Fruit fly (Drosophila melanogaster) whole organism, wandering third instar larva: ENCODE measurements around the gene CG12493.

Experiments used
- Abd-B ChIP-seq: fragments of >200 bp; optimal IDR thresholded peaks from 2 replicates; lab custom pipeline; 2017; ENCODE audit warnings: missing biosample characterization, missing genetic modification characterization
- CG32264 ChIP-seq: fragments of 200-800 bp; sonication (Bioruptor generic); optimal IDR thresholded peaks from 2 replicates; lab custom pipeline; 2016; ENCODE audit warnings: missing biosample characterization, missing genetic modification characterization
- CG9705 ChIP-seq: fragments of 200-800 bp; sonication (Bioruptor generic); optimal IDR thresholded peaks from 2 replicates; lab custom pipeline; 2018; ENCODE audit warnings: missing biosample characterization, mild to moderate bottlenecking, missing genetic modification characterization
- Dfd ChIP-seq: fragments of >200 bp; optimal IDR thresholded peaks from 2 replicates; lab custom pipeline; 2017; ENCODE audit warnings: missing biosample characterization, missing genetic modification characterization
- Dif ChIP-seq: fragments of 200-275, 200-300 bp; sonication (Bioruptor generic); optimal IDR thresholded peaks from 2 replicates; lab custom pipeline; 2018; ENCODE audit warnings: missing biosample characterization, missing genetic modification characterization; ENCODE audit not compliant: partially characterized antibody
- GATAd ChIP-seq: sonication (Bioruptor generic); optimal IDR thresholded peaks from 2 replicates; lab custom pipeline; 2016; ENCODE audit warnings: missing biosample characterization, missing genetic modification characterization
- Hnf4 ChIP-seq: fragments of 200-800 bp; sonication (Bioruptor generic); optimal IDR thresholded peaks from 2 replicates; lab custom pipeline; 2016; ENCODE audit warnings: missing biosample characterization, mild to moderate bottlenecking, missing genetic modification characterization
- Hr78 ChIP-seq: fragments of >200 bp; optimal IDR thresholded peaks from 2 replicates; lab custom pipeline; 2017; ENCODE audit warnings: missing biosample characterization, missing genetic modification characterization
- Hr83 ChIP-seq: fragments of 200-300 bp; sonication (Bioruptor generic); optimal IDR thresholded peaks from 2 replicates; lab custom pipeline; 2016; ENCODE audit warnings: missing biosample characterization, mild to moderate bottlenecking, missing genetic modification characterization, moderate library complexity; ENCODE audit not compliant: poor library complexity, severe bottlenecking
- Jra ChIP-seq: sonication (Bioruptor generic); optimal IDR thresholded peaks from 2 replicates; lab custom pipeline; 2016; ENCODE audit warnings: missing biosample characterization, missing genetic modification characterization
- Mio ChIP-seq: sonication (Bioruptor generic); optimal IDR thresholded peaks from 2 replicates; lab custom pipeline; 2016; ENCODE audit warnings: missing biosample characterization, missing genetic modification characterization
- N ChIP-seq: fragments of >200 bp; optimal IDR thresholded peaks from 2 replicates; lab custom pipeline; 2018; ENCODE audit warnings: missing biosample characterization, missing external identifiers, missing genetic modification characterization
- Rel ChIP-seq, 2 experiments: fragments of 200-800 bp; sonication (Bioruptor generic) in 1 of 2; optimal IDR thresholded peaks; 2 replicates in 1 of 2; 3 replicates in 1 of 2; lab custom pipeline; 2016 to 2019; ENCODE audit warnings: mild to moderate bottlenecking in 2 of 2, missing biosample characterization in 2 of 2, missing genetic modification characterization in 2 of 2, moderate library complexity in 1 of 2
- Sp1 ChIP-seq: fragments of 200-800 bp; sonication (Bioruptor generic); optimal IDR thresholded peaks from 3 replicates; lab custom pipeline; 2019; ENCODE audit warnings: missing biosample characterization, mild to moderate bottlenecking, missing genetic modification characterization, moderate library complexity
- Vsx2 ChIP-seq: fragments of 200-300, 225-300 bp; sonication (Bioruptor generic); optimal IDR thresholded peaks from 2 replicates; lab custom pipeline; 2018; ENCODE audit warnings: missing biosample characterization, missing genetic modification characterization; ENCODE audit not compliant: partially characterized antibody
- br ChIP-seq: fragments of 200-800 bp; sonication (Bioruptor generic); optimal IDR thresholded peaks from 2 replicates; lab custom pipeline; 2016; ENCODE audit warnings: missing biosample characterization, missing genetic modification characterization
- brk ChIP-seq: fragments of 200-800 bp; sonication (Bioruptor generic); optimal IDR thresholded peaks from 2 replicates; lab custom pipeline; 2016; ENCODE audit warnings: missing biosample characterization, mild to moderate bottlenecking, missing genetic modification characterization
- dl ChIP-seq, 2 experiments: fragments of 175-275, 200-275 bp in 1 of 2; fragments of 200-275 bp in 1 of 2; sonication (Bioruptor generic); optimal IDR thresholded peaks; lab custom pipeline; 2018; ENCODE audit warnings: mild to moderate bottlenecking in 2 of 2, missing biosample characterization in 2 of 2, missing genetic modification characterization in 2 of 2, moderate library complexity in 2 of 2; ENCODE audit not compliant: partially characterized antibody in 2 of 2, insufficient read depth in 1 of 2
- dmrt93B ChIP-seq: fragments of 200-800 bp; sonication (Bioruptor generic); optimal IDR thresholded peaks from 2 replicates; lab custom pipeline; 2018; ENCODE audit warnings: missing biosample characterization, mild to moderate bottlenecking, missing genetic modification characterization
- dsf ChIP-seq: sonication (Bioruptor generic); optimal IDR thresholded peaks from 2 replicates; lab custom pipeline; 2016; ENCODE audit warnings: missing biosample characterization, missing genetic modification characterization, borderline replicate concordance
- foxo ChIP-seq, 2 experiments: fragments of 200-800 bp; sonication (Bioruptor generic); optimal IDR thresholded peaks; 2 replicates in 1 of 2; 3 replicates in 1 of 2; lab custom pipeline; 2016 to 2017; ENCODE audit warnings: missing biosample characterization in 2 of 2, missing genetic modification characterization in 2 of 2
- fru ChIP-seq: fragments of 200-800 bp; sonication (Bioruptor generic); optimal IDR thresholded peaks from 3 replicates; lab custom pipeline; 2016; ENCODE audit warnings: missing biosample characterization, mild to moderate bottlenecking, missing genetic modification characterization
- h ChIP-seq: fragments of 200-800 bp; sonication (Bioruptor generic); optimal IDR thresholded peaks from 3 replicates; lab custom pipeline; 2016; ENCODE audit warnings: missing biosample characterization, mild to moderate bottlenecking, missing genetic modification characterization
- jim ChIP-seq: fragments of 175-275, 200-325 bp; sonication (Bioruptor generic); optimal IDR thresholded peaks from 2 replicates; lab custom pipeline; 2016; ENCODE audit warnings: missing biosample characterization, mild to moderate bottlenecking, missing genetic modification characterization
- lola ChIP-seq: fragments of >200 bp; optimal IDR thresholded peaks from 2 replicates; lab custom pipeline; 2017; ENCODE audit warnings: missing biosample characterization, missing genetic modification characterization
- pan ChIP-seq: fragments of >200 bp; optimal IDR thresholded peaks from 2 replicates; lab custom pipeline; 2017
- psq ChIP-seq: fragments of 200-800 bp; sonication (Bioruptor generic); optimal IDR thresholded peaks from 3 replicates; lab custom pipeline; 2017; ENCODE audit warnings: missing biosample characterization, mild to moderate bottlenecking, missing genetic modification characterization, moderate library complexity
- sage ChIP-seq: fragments of 200-800 bp; sonication (Bioruptor generic); optimal IDR thresholded peaks from 2 replicates; lab custom pipeline; 2016; ENCODE audit warnings: missing biosample characterization, mild to moderate bottlenecking, missing genetic modification characterization
- sv ChIP-seq: fragments of 200-800 bp; sonication (Bioruptor generic); optimal IDR thresholded peaks from 3 replicates; lab custom pipeline; 2016; ENCODE audit warnings: missing biosample characterization, missing genetic modification characterization
- tai ChIP-seq: sonication (Bioruptor generic); optimal IDR thresholded peaks from 2 replicates; lab custom pipeline; 2016; ENCODE audit warnings: missing biosample characterization, missing genetic modification characterization
- usp ChIP-seq: fragments of >200 bp; optimal IDR thresholded peaks from 2 replicates; lab custom pipeline; 2017; ENCODE audit warnings: missing biosample characterization, missing genetic modification characterization
- woc ChIP-seq: sonication (Bioruptor generic); optimal IDR thresholded peaks from 2 replicates; lab custom pipeline; 2016; ENCODE audit warnings: missing biosample characterization, mild to moderate bottlenecking, missing genetic modification characterization

Gene CG12493

dm6 chr3L:4749126-4749525 lies 4.4 kb downstream of the CG12493 start:
- TF ChIP-seq brk: no peak
- TF ChIP-seq Hr78: no peak
- TF ChIP-seq fru (GFP tag; lab: Kevin White, UChicago): no peak

dm6 chr3L:4748053-4748452 lies 5.5 kb downstream of the CG12493 start:
- TF ChIP-seq Jra (GFP tag; lab: Kevin White, UChicago) (no peak), Sp1 (GFP tag; lab: Kevin White, UChicago) (no peak), foxo (GFP tag; optimal IDR thresholded peaks at IDR 0.05; lab: Kevin White, UChicago) (no peak), sage (GFP tag; lab: Kevin White, UChicago) (no peak), dsf (no peak), GATAd (no peak), dmrt93B (GFP tag; lab: Kevin White, UChicago) (no peak), dl (GFP tag; optimal IDR thresholded peaks at IDR 0.05; lab: Kevin White, UChicago; ENCODE audit: insufficient read depth in 1 of 2, partially characterized antibody in 2 of 2) (no peak), pan (no peak), tai (no peak), Mio (no peak), woc (no peak), jim (GFP tag; lab: Kevin White, UChicago) (no peak), Dfd (no peak), lola (GFP tag; lab: Kevin White, UChicago) (no peak), sv (GFP tag; lab: Kevin White, UChicago) (no peak), h (no peak)

- TF ChIP-seq Dif (GFP tag; lab: Kevin White, UChicago) (no peak), jim (GFP tag; lab: Kevin White, UChicago) (peak; percentile 36), Hnf4 (GFP tag; lab: Kevin White, UChicago) (no peak), usp (GFP tag; lab: Kevin White, UChicago) (no peak), Sp1 (GFP tag; lab: Kevin White, UChicago) (no peak), Hr83 (GFP tag; lab: Kevin White, UChicago) (no peak), N (GFP tag; lab: Kevin White, UChicago) (no peak), CG32264 (no peak), h (no peak), woc (no peak), Rel (GFP tag; optimal IDR thresholded peaks at IDR 0.05; lab: Kevin White, UChicago) (no peak), Rel (tag; optimal IDR thresholded peaks at IDR 0.05; lab: Kevin White, UChicago) (peak; percentile 16), Vsx2 (no peak), foxo (GFP tag; optimal IDR thresholded peaks at IDR 0.05; lab: Kevin White, UChicago) (no peak), brk (no peak), fru (GFP tag; lab: Kevin White, UChicago) (no peak), dl (GFP tag; optimal IDR thresholded peaks at IDR 0.05; lab: Kevin White, UChicago; ENCODE audit: insufficient read depth in 1 of 2, partially characterized antibody in 2 of 2) (no peak), Mio (no peak), dmrt93B (GFP tag; lab: Kevin White, UChicago) (no peak), Jra (GFP tag; lab: Kevin White, UChicago) (no peak), CG9705 (GFP tag; lab: Kevin White, UChicago) (no peak), Dfd (peak; percentile 69), GATAd (no peak), pan (no peak), sv (GFP tag; lab: Kevin White, UChicago) (no peak), Abd-B (GFP tag; lab: Kevin White, UChicago) (no peak), br (no peak)
Observed at dm6 chr3L:4747119-4747851, 6.3 kb downstream of the CG12493 start.

dm6 chr3L:4745143-4745542 lies 8.4 kb downstream of the CG12493 start:
- TF ChIP-seq psq (no peak), Hnf4 (GFP tag; lab: Kevin White, UChicago) (no peak), sage (GFP tag; lab: Kevin White, UChicago) (no peak), foxo (GFP tag; optimal IDR thresholded peaks at IDR 0.05; lab: Kevin White, UChicago) (no peak), N (GFP tag; lab: Kevin White, UChicago) (no peak)
